Fruit fly (Drosophila melanogaster): ENCODE results near the gene CG10375.

DNA sequence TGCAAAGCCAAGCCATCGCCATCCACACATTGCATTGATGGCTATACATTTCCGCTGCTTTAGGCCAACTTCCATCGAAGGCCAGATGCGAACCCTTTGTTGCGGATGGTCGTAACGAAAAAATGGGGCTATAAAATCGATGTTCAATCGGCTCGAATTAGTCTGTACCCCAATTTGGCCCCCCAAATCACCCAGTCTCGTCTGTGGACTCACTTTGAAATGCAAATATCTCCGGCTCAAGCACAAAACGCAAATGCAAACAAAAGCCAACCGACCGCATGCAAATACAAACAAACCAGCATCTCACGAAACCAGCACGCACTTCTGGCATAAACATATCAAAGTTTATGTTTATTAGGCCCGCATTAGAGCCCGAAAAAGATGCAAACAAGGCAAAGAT, 31.1 kb upstream of the CG10375 start:
- TF ChIP-seq CG9139 (GFP tag; optimal IDR thresholded peaks at IDR 0.05) (no peak), Eip93F (GFP tag; optimal IDR thresholded peaks at IDR 0.05) (no peak), Sox14 (GFP tag; optimal IDR thresholded peaks at IDR 0.05) (no peak), salr (GFP tag; optimal IDR thresholded peaks at IDR 0.05) (no peak), Sox102F (GFP tag; optimal IDR thresholded peaks at IDR 0.05) (no peak), fkh (GFP tag; optimal IDR thresholded peaks at IDR 0.05) (peak; percentile 56), eg (GFP tag; IDR thresholded peaks at IDR 0.05) (no peak), CG8319 (GFP tag; optimal IDR thresholded peaks at IDR 0.05) (no peak), ss (GFP tag; optimal IDR thresholded peaks at IDR 0.05) (no peak), OdsH (GFP tag; optimal IDR thresholded peaks at IDR 0.05) (no peak), Smox (GFP tag; optimal IDR thresholded peaks at IDR 0.05) (no peak)
